1 fruit fly cellular context compared by ENCODE assay signal in the genomic region with DNA sequence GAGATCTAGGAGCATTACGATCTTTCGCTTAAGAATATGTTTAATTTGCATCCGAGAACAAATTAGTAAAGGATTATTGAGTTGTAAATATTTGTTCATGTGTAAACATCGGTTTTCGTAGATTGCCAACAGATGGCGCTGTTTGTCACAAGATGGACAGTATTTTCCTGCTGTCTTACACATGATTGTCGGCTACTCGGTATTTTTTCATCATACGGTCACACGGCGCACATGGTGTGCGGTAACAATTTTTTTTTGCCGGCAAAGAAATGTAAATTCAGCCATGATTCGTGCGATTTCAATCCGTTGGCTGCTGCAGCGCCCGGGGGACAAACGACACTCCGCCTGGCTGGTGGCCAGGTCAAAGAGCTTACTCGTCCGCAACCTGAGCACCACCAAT.
A peak's percentile ranks its signal among the peaks of the same experiment; 100 is the strongest.
TF ChIP-seq lines count a peak whose summit lies in the region.

Gene bbx (plus strand): TSS at position 151 of the 400 bp plus-strand sequence.
Gene waw (plus strand): TSS at position 151 of the 400 bp plus-strand sequence.

TF ChIP-seq in whole organism, embryonic, 481 proteins besides CTCF, POLR2A, EP300 and RAD21 (continued from another document and continues in another):
- TF ChIP-seq HmgD (GFP tag; optimal IDR thresholded peaks at IDR 0.05; lab: Kevin White, UChicago) = peak; percentile 11
- TF ChIP-seq gem (tag; optimal IDR thresholded peaks at IDR 0.05; lab: Kevin White, UChicago) = no peak
- TF ChIP-seq CG6689 (GFP tag; IDR thresholded peaks at IDR 0.05; lab: Robert Waterston, UW) = 0 out of 2 replicates have a peak, but pooled peaks have one; percentile 11
- TF ChIP-seq Rx (GFP tag; IDR thresholded peaks at IDR 0.05; lab: Robert Waterston, UW) = no peak
- peak; percentile 7 for TF ChIP-seq Sry-δ (GFP tag; optimal IDR thresholded peaks at IDR 0.05; lab: Kevin White, UChicago)
- TF ChIP-seq CG3847 (GFP tag; IDR thresholded peaks at IDR 0.05; lab: Robert Waterston, UW) = peak; percentile 27; the same call in 1 of the 2 replicates
- no peak for TF ChIP-seq dan (GFP tag; IDR thresholded peaks at IDR 0.05; lab: Robert Waterston, UW)
- TF ChIP-seq gro (GFP tag; optimal IDR thresholded peaks at IDR 0.05; lab: Kevin White, UChicago) = peak; percentile 28
- 0 out of 3 replicates have a peak, but pooled peaks have one; percentile 16 for TF ChIP-seq ken (GFP tag; IDR thresholded peaks at IDR 0.05; lab: Robert Waterston, UW)
- TF ChIP-seq Hr3 (GFP tag; optimal IDR thresholded peaks at IDR 0.05; lab: Kevin White, UChicago) = no peak
- peak; percentile 46 for TF ChIP-seq CG13424 (tag; optimal IDR thresholded peaks at IDR 0.05; lab: Kevin White, UChicago)
- peak; percentile 44 for TF ChIP-seq Fer1 (GFP tag; optimal IDR thresholded peaks at IDR 0.05; lab: Kevin White, UChicago)
- TF ChIP-seq pho (GFP tag; optimal IDR thresholded peaks at IDR 0.05; lab: Kevin White, UChicago) = peak; percentile 18
- no peak for TF ChIP-seq CG7556 (GFP tag; optimal IDR thresholded peaks at IDR 0.05; lab: Kevin White, UChicago)
- no peak for TF ChIP-seq chm (GFP tag; IDR thresholded peaks at IDR 0.05; lab: Robert Waterston, UW)
- peak; percentile 66 for TF ChIP-seq CG33213 (GFP tag; optimal IDR thresholded peaks at IDR 0.05; lab: Kevin White, UChicago)
- TF ChIP-seq ind (GFP tag; optimal IDR thresholded peaks at IDR 0.05; lab: Kevin White, UChicago) = no peak
- TF ChIP-seq wek (GFP tag; optimal IDR thresholded peaks at IDR 0.05; lab: Kevin White, UChicago) = peak; percentile 4
- TF ChIP-seq nerfin-2 (GFP tag; IDR thresholded peaks at IDR 0.05; lab: Robert Waterston, UW; ENCODE audit: partially characterized antibody) = no peak
- no peak for TF ChIP-seq CG2875 (GFP tag; optimal IDR thresholded peaks at IDR 0.05; lab: Kevin White, UChicago)
- TF ChIP-seq kni (GFP tag; optimal IDR thresholded peaks at IDR 0.05; lab: Kevin White, UChicago) = peak; percentile 53
- peak; percentile 47 for TF ChIP-seq Myb (GFP tag; optimal IDR thresholded peaks at IDR 0.05; lab: Kevin White, UChicago)
- no peak for TF ChIP-seq Doc2 (GFP tag; IDR thresholded peaks at IDR 0.05; lab: Robert Waterston, UW)
- TF ChIP-seq zen (tag; optimal IDR thresholded peaks at IDR 0.05; lab: Kevin White, UChicago) = peak; percentile 43
- TF ChIP-seq mirr (GFP tag; optimal IDR thresholded peaks at IDR 0.05; lab: Kevin White, UChicago) = peak; percentile 54
- no peak for TF ChIP-seq C15 (GFP tag; IDR thresholded peaks at IDR 0.05; lab: Robert Waterston, UW)
- no peak for TF ChIP-seq cato (GFP tag; optimal IDR thresholded peaks at IDR 0.05; lab: Kevin White, UChicago; ENCODE audit: borderline replicate concordance)
- TF ChIP-seq CG30020 (tag; optimal IDR thresholded peaks at IDR 0.05; lab: Kevin White, UChicago) = peak; percentile 8
- TF ChIP-seq Lhr (GFP tag; optimal IDR thresholded peaks at IDR 0.05; lab: Kevin White, UChicago) = peak; percentile 81
- no peak for TF ChIP-seq Blimp-1 (GFP tag; optimal IDR thresholded peaks at IDR 0.05; lab: Kevin White, UChicago)
- no peak for TF ChIP-seq pb (GFP tag; optimal IDR thresholded peaks at IDR 0.05; lab: Kevin White, UChicago)
- TF ChIP-seq p53 (GFP tag; optimal IDR thresholded peaks at IDR 0.05; lab: Kevin White, UChicago) = no peak
- TF ChIP-seq dmrt99B (tag; optimal IDR thresholded peaks at IDR 0.05; lab: Kevin White, UChicago) = no peak
- TF ChIP-seq eyg (GFP tag; optimal IDR thresholded peaks at IDR 0.05; lab: Kevin White, UChicago) = no peak
- peak; percentile 57 for TF ChIP-seq stwl (tag; optimal IDR thresholded peaks at IDR 0.05; lab: Kevin White, UChicago)
- TF ChIP-seq CG6683 (GFP tag; optimal IDR thresholded peaks at IDR 0.05; lab: Kevin White, UChicago) = no peak
- no peak for TF ChIP-seq btn (GFP tag; optimal IDR thresholded peaks at IDR 0.05; lab: Kevin White, UChicago)
- peak; percentile 26 for TF ChIP-seq CG17829 (tag; optimal IDR thresholded peaks at IDR 0.05; lab: Kevin White, UChicago)
- peak; percentile 87 for TF ChIP-seq gfzf (GFP tag; optimal IDR thresholded peaks at IDR 0.05; lab: Kevin White, UChicago)
- no peak for TF ChIP-seq CG10565 (GFP tag; optimal IDR thresholded peaks at IDR 0.05; lab: Kevin White, UChicago)
- TF ChIP-seq bsh (GFP tag; optimal IDR thresholded peaks at IDR 0.05; lab: Kevin White, UChicago) = peak in 1 of 2 experiments; percentile 16
- TF ChIP-seq row (GFP tag; IDR thresholded peaks at IDR 0.05; lab: Robert Waterston, UW) = peak; percentile 16; the same call in 1 of the 3 replicates
- TF ChIP-seq Lpt (GFP tag; optimal IDR thresholded peaks at IDR 0.05; lab: Kevin White, UChicago) = no peak
- no peak for TF ChIP-seq CG12219 (GFP tag; optimal IDR thresholded peaks at IDR 0.05; lab: Kevin White, UChicago)
- TF ChIP-seq dimm (GFP tag; IDR thresholded peaks at IDR 0.05; lab: Robert Waterston, UW) = no peak
- TF ChIP-seq lmd (GFP tag; IDR thresholded peaks at IDR 0.05; lab: Robert Waterston, UW) = peak; percentile 11; the same call in 1 of the 2 replicates
- no peak for TF ChIP-seq CG4820 (GFP tag; optimal IDR thresholded peaks at IDR 0.05; lab: Kevin White, UChicago)
- TF ChIP-seq CG1603 (tag; optimal IDR thresholded peaks at IDR 0.05; lab: Kevin White, UChicago) = peak; percentile 72
- TF ChIP-seq Mrtf (GFP tag; IDR thresholded peaks at IDR 0.05; lab: Robert Waterston, UW) = no peak
- TF ChIP-seq HHEX (GFP tag; optimal IDR thresholded peaks at IDR 0.05; lab: Kevin White, UChicago) = peak; percentile 34
- TF ChIP-seq CG7786 (GFP tag; optimal IDR thresholded peaks at IDR 0.05; lab: Kevin White, UChicago) = no peak
- peak; percentile 23 for TF ChIP-seq CG17359 (tag; optimal IDR thresholded peaks at IDR 0.05; lab: Kevin White, UChicago)
- TF ChIP-seq CG7372 (GFP tag; IDR thresholded peaks at IDR 0.05; lab: Robert Waterston, UW) = no peak
- TF ChIP-seq CG9609 (GFP tag; optimal IDR thresholded peaks at IDR 0.05; lab: Kevin White, UChicago) = no peak
- no peak for TF ChIP-seq slou (GFP tag; optimal IDR thresholded peaks at IDR 0.05; lab: Kevin White, UChicago)
- no peak for TF ChIP-seq Hmr (GFP tag; optimal IDR thresholded peaks at IDR 0.05; lab: Kevin White, UChicago)
- peak; percentile 5 for TF ChIP-seq CG8290 (GFP tag; optimal IDR thresholded peaks at IDR 0.05; lab: Kevin White, UChicago)
- no peak for TF ChIP-seq CG8290 (tag; optimal IDR thresholded peaks at IDR 0.05; lab: Kevin White, UChicago)
- TF ChIP-seq pita (GFP tag; optimal IDR thresholded peaks at IDR 0.05; lab: Kevin White, UChicago) = peak; percentile 7
- TF ChIP-seq onecut (GFP tag; IDR thresholded peaks at IDR 0.05; lab: Robert Waterston, UW) = peak; percentile 48
- TF ChIP-seq CG14965 (GFP tag; optimal IDR thresholded peaks at IDR 0.05; lab: Kevin White, UChicago; ENCODE audit: borderline replicate concordance) = no peak
- TF ChIP-seq CG13624 (GFP tag; optimal IDR thresholded peaks at IDR 0.05; lab: Kevin White, UChicago) = peak; percentile 38
- no peak for TF ChIP-seq usp (GFP tag; optimal IDR thresholded peaks at IDR 0.05; lab: Kevin White, UChicago)
- peak; percentile 23 for TF ChIP-seq bigmax (GFP tag; optimal IDR thresholded peaks at IDR 0.05; lab: Kevin White, UChicago)
- TF ChIP-seq phol (tag; optimal IDR thresholded peaks at IDR 0.05; lab: Kevin White, UChicago) = peak; percentile 46
- TF ChIP-seq dati (GFP tag; IDR thresholded peaks at IDR 0.05; lab: Robert Waterston, UW) = no peak
- no peak for TF ChIP-seq GATAe (GFP tag; conservative IDR thresholded peaks at IDR 0.05; lab: Robert Waterston, UW)
- no peak for TF ChIP-seq exex (tag; optimal IDR thresholded peaks at IDR 0.05; lab: Kevin White, UChicago)
- 0 out of 4 replicates have a peak, but pooled peaks have one; percentile 20 for TF ChIP-seq Dll (GFP tag; IDR thresholded peaks at IDR 0.05; lab: Robert Waterston, UW; ENCODE audit: partially characterized antibody)
- no peak for TF ChIP-seq emc (GFP tag; optimal IDR thresholded peaks at IDR 0.05; lab: Kevin White, UChicago)
- no peak for TF ChIP-seq crol (GFP tag; IDR thresholded peaks at IDR 0.05; lab: Robert Waterston, UW)
- TF ChIP-seq CG1024 (GFP tag; IDR thresholded peaks at IDR 0.05; lab: Robert Waterston, UW) = no peak
- TF ChIP-seq CG2116 (GFP tag; optimal IDR thresholded peaks at IDR 0.05; lab: Kevin White, UChicago) = peak; percentile 27
- no peak for TF ChIP-seq gsb (GFP tag; IDR thresholded peaks at IDR 0.05; lab: Robert Waterston, UW)
- TF ChIP-seq vvl (GFP tag; IDR thresholded peaks at IDR 0.05; lab: Robert Waterston, UW) = peak; percentile 59
- no peak for TF ChIP-seq CG12769 (tag; optimal IDR thresholded peaks at IDR 0.05; lab: Kevin White, UChicago)
- peak; percentile 37 for TF ChIP-seq nom (GFP tag; optimal IDR thresholded peaks at IDR 0.05; lab: Kevin White, UChicago)
- TF ChIP-seq CG6654 (GFP tag; optimal IDR thresholded peaks at IDR 0.05; lab: Kevin White, UChicago) = no peak
- TF ChIP-seq E2f1 (GFP tag; IDR thresholded peaks at IDR 0.05; lab: Robert Waterston, UW) = no peak
- peak; percentile 11 for TF ChIP-seq CG12391 (tag; optimal IDR thresholded peaks at IDR 0.05; lab: Kevin White, UChicago)
- no peak for TF ChIP-seq CG3281 (GFP tag; optimal IDR thresholded peaks at IDR 0.05; lab: Kevin White, UChicago)
- TF ChIP-seq YL-1 (GFP tag; optimal IDR thresholded peaks at IDR 0.05; lab: Kevin White, UChicago) = peak; percentile 77
- peak; percentile 21 for TF ChIP-seq bcd (GFP tag; optimal IDR thresholded peaks at IDR 0.05; lab: Kevin White, UChicago)
- peak; percentile 87 for TF ChIP-seq CG9797 (GFP tag; optimal IDR thresholded peaks at IDR 0.05; lab: Kevin White, UChicago)
- TF ChIP-seq Dip3 (GFP tag; optimal IDR thresholded peaks at IDR 0.05; lab: Kevin White, UChicago) = no peak
- peak; percentile 65 for TF ChIP-seq Max (GFP tag; optimal IDR thresholded peaks at IDR 0.05; lab: Kevin White, UChicago)
- TF ChIP-seq odd (GFP tag; optimal IDR thresholded peaks at IDR 0.05; lab: Kevin White, UChicago) = no peak
- TF ChIP-seq slp2 (GFP tag; optimal IDR thresholded peaks at IDR 0.05; lab: Kevin White, UChicago) = no peak
- TF ChIP-seq ftz-f1 (GFP tag; optimal IDR thresholded peaks at IDR 0.05; lab: Kevin White, UChicago) = peak; percentile 64
- TF ChIP-seq aop (GFP tag; IDR thresholded peaks at IDR 0.05; lab: Robert Waterston, UW) = no peak
- TF ChIP-seq tx (GFP tag; optimal IDR thresholded peaks at IDR 0.05; lab: Kevin White, UChicago) = no peak
- no peak for TF ChIP-seq schlank (tag; optimal IDR thresholded peaks at IDR 0.05; lab: Kevin White, UChicago)
- no peak; the same call in 2 of the 3 replicates for TF ChIP-seq knrl (GFP tag; IDR thresholded peaks at IDR 0.05; lab: Robert Waterston, UW; ENCODE audit: partially characterized antibody)
- no peak for TF ChIP-seq Stat92E (GFP tag; optimal IDR thresholded peaks at IDR 0.05; lab: Kevin White, UChicago)
- TF ChIP-seq CG32767 (GFP tag; IDR thresholded peaks at IDR 0.05; lab: Robert Waterston, UW) = no peak
- TF ChIP-seq dpn (GFP tag; optimal IDR thresholded peaks at IDR 0.05; lab: Kevin White, UChicago) = peak in 1 of 2 experiments; percentile 16
- no peak for TF ChIP-seq CG10274 (GFP tag; optimal IDR thresholded peaks at IDR 0.05; lab: Kevin White, UChicago)
- peak; percentile 25 for TF ChIP-seq CG4328 (GFP tag; optimal IDR thresholded peaks at IDR 0.05; lab: Kevin White, UChicago)
- TF ChIP-seq slbo (GFP tag; IDR thresholded peaks at IDR 0.05; lab: Robert Waterston, UW) = no peak
- TF ChIP-seq CG15601 (tag; optimal IDR thresholded peaks at IDR 0.05; lab: Kevin White, UChicago) = peak; percentile 48
- TF ChIP-seq MESR4 (GFP tag; optimal IDR thresholded peaks at IDR 0.05; lab: Kevin White, UChicago) = peak; percentile 71
- peak; percentile 41; the same call in 1 of the 2 replicates for TF ChIP-seq bbx (GFP tag; IDR thresholded peaks at IDR 0.05; lab: Robert Waterston, UW; ENCODE audit: partially characterized antibody)
- TF ChIP-seq abd-A (tag; optimal IDR thresholded peaks at IDR 0.05; lab: Kevin White, UChicago) = no peak
- TF ChIP-seq CG1233 (GFP tag; optimal IDR thresholded peaks at IDR 0.05; lab: Kevin White, UChicago) = peak; percentile 19
- peak; percentile 75 for TF ChIP-seq Med (GFP tag; lab: Kevin White, UChicago)
- no peak for TF ChIP-seq gcm (GFP tag; optimal IDR thresholded peaks at IDR 0.05; lab: Kevin White, UChicago)
- no peak for TF ChIP-seq mam (GFP tag; optimal IDR thresholded peaks at IDR 0.05; lab: Kevin White, UChicago)
- no peak for TF ChIP-seq Trl (optimal IDR thresholded peaks at IDR 0.05; lab: Kevin White, UChicago)
- TF ChIP-seq Trl (GFP tag; optimal IDR thresholded peaks at IDR 0.05; lab: Kevin White, UChicago) = peak; percentile 25
- peak; percentile 38; the same call in 1 of the 2 replicates for TF ChIP-seq Rfx (GFP tag; IDR thresholded peaks at IDR 0.05; lab: Robert Waterston, UW)
- peak; percentile 66 for TF ChIP-seq CG15696 (tag; optimal IDR thresholded peaks at IDR 0.05; lab: Kevin White, UChicago)
- no peak for TF ChIP-seq CG6254 (GFP tag; optimal IDR thresholded peaks at IDR 0.05; lab: Kevin White, UChicago)
- no peak for TF ChIP-seq bowl (GFP tag; IDR thresholded peaks at IDR 0.05; lab: Robert Waterston, UW)
- no peak for TF ChIP-seq CG11093 (GFP tag; IDR thresholded peaks at IDR 0.05; lab: Robert Waterston, UW)
- no peak for TF ChIP-seq CG2889 (GFP tag; IDR thresholded peaks at IDR 0.05; lab: Robert Waterston, UW)
- no peak for TF ChIP-seq CG7928 (GFP tag; optimal IDR thresholded peaks at IDR 0.05; lab: Kevin White, UChicago)
- peak; percentile 56 for TF ChIP-seq scrt (GFP tag; optimal IDR thresholded peaks at IDR 0.05; lab: Kevin White, UChicago)
- no peak for TF ChIP-seq HLH54F (GFP tag; optimal IDR thresholded peaks at IDR 0.05; lab: Kevin White, UChicago)
- TF ChIP-seq jumu (GFP tag; optimal IDR thresholded peaks at IDR 0.05; lab: Kevin White, UChicago) = no peak
- no peak for TF ChIP-seq sisA (GFP tag; IDR thresholded peaks at IDR 0.05; lab: Robert Waterston, UW)
- peak; percentile 55 for TF ChIP-seq CG4617 (GFP tag; optimal IDR thresholded peaks at IDR 0.05; lab: Kevin White, UChicago; ENCODE audit: borderline replicate concordance)
- no peak for TF ChIP-seq CG14050 (GFP tag; IDR thresholded peaks at IDR 0.05; lab: Robert Waterston, UW)
- TF ChIP-seq yki (optimal IDR thresholded peaks at IDR 0.05; lab: Kevin White, UChicago) = no peak
- no peak for TF ChIP-seq lab (GFP tag; optimal IDR thresholded peaks at IDR 0.05; lab: Kevin White, UChicago)
- TF ChIP-seq E2f2 (GFP tag; IDR thresholded peaks at IDR 0.05; lab: Robert Waterston, UW) = peak; percentile 64
- no peak for TF ChIP-seq sna (GFP tag; IDR thresholded peaks at IDR 0.05; lab: Robert Waterston, UW; ENCODE audit: partially characterized antibody)
- TF ChIP-seq CG17385 (GFP tag; optimal IDR thresholded peaks at IDR 0.05; lab: Kevin White, UChicago) = peak; percentile 40
- TF ChIP-seq CG13775 (GFP tag; optimal IDR thresholded peaks at IDR 0.05; lab: Kevin White, UChicago) = peak; percentile 18
